Fruit fly (Drosophila melanogaster) whole organism, embryonic: Measurements from ENCODE around the gene Uba2.

Experiments
- CG11696 ChIP-seq: fragments of 200-800 bp; sonication (Bioruptor generic); IDR thresholded peaks from 2 replicates; pipeline ENCODE4 v1.3.6; 2022; ENCODE audit warnings: missing biosample characterization, missing genetic modification characterization
- CG31441 ChIP-seq: fragments of 200-800 bp; sonication (Bioruptor generic); IDR thresholded peaks from 2 replicates; pipeline ENCODE4 v1.3.6; 2022; ENCODE audit warnings: missing biosample characterization, missing genetic modification characterization

DNA sequence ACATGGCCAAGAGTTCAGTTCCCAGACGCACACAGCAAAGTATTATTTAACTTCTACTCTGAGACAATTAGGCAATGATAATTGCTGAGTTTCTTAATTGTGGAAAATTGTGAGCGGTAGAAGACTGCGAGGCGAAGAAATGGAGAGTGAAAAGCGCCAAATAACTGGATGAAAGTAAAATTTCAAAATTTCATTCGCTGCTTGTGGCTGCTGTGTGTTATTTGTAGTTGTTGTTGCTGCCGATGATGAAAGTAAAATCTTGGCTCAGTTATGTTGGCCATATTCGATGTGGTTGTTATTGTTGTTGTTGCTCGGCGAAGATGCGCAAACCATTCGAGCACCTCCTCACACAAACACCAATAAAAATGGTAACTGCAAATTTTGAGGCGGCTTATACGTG is 22.7 kb upstream of the Uba2 start:
- TF ChIP-seq CG31441 (GFP tag; lab: Robert Waterston, UW) = no peak
- TF ChIP-seq CG11696 = no peak
